Fruit fly (Drosophila melanogaster): ENCODE data around the gene oaf.

The oaf gene

dm6 chr2L:2467722-2468372 is 24.9 kb upstream of the oaf start:
- TF ChIP-seq Sin3A (optimal IDR thresholded peaks at IDR 0.05) (no peak), ttk (optimal IDR thresholded peaks at IDR 0.05) (no peak), insv (optimal IDR thresholded peaks at IDR 0.05) (no peak), h (optimal IDR thresholded peaks at IDR 0.05) (no peak), Myc (optimal IDR thresholded peaks at IDR 0.05) (no peak), psq (optimal IDR thresholded peaks at IDR 0.05) (no peak)

dm6 chr2L:2470585-2470984 is 22.2 kb upstream of the oaf start:
- TF ChIP-seq Sin3A (optimal IDR thresholded peaks at IDR 0.05): no peak

DNA sequence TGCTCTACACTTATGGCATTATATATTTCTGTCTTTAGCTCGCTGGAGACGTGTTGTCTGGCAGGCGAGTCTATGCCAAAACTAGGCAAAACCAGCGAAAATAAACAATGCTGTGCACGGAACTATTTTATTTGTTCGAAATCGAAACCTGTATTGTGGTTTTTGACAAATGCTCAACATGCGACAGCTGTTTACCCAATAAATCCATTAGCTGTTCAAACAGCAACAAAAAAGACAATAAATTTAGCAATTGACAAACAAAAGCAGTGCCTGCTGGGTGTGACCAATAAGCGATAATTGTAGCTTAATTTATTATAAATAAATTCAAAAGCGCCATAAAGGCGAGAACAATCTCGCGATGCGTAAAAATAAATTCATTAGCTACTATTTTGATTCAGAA is 20.0 kb upstream of the oaf start:
- TF ChIP-seq Myc (optimal IDR thresholded peaks at IDR 0.05) (no peak), psq (optimal IDR thresholded peaks at IDR 0.05) (no peak), insv (optimal IDR thresholded peaks at IDR 0.05) (no peak), ttk (optimal IDR thresholded peaks at IDR 0.05) (no peak), h (optimal IDR thresholded peaks at IDR 0.05) (no peak), Sin3A (optimal IDR thresholded peaks at IDR 0.05) (no peak)

DNA sequence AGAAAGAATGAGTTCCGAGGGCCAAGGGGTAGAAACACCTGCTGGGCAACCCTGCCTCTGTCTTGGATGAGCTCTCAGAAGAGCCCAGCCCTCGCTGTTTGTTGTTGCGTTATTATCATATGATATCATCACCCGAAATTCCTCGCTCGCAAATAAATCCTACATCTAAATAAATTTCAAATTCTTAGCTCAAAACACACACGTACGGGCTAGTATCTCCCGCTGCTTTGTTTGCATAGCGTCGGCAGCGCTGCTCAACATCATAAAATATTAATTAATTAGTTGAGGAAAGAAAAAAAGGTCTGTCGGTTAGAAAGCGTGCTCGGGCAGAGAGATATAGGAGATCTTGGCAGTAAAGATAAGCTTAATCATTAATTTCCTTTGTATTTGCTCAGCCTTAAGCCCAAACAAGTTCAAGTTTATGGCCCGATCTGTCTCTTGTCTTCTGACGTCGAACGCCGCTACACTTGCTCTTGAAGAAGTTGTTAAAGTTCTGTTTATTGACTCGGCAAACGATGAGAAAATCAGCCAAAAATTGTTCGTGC is 18.8 kb upstream of the oaf start:
- TF ChIP-seq Sin3A (optimal IDR thresholded peaks at IDR 0.05): no peak
- no peak for TF ChIP-seq ttk (optimal IDR thresholded peaks at IDR 0.05)
- no peak for TF ChIP-seq h (optimal IDR thresholded peaks at IDR 0.05)
- no peak for TF ChIP-seq psq (optimal IDR thresholded peaks at IDR 0.05)
- no peak for TF ChIP-seq Myc (optimal IDR thresholded peaks at IDR 0.05)
- TF ChIP-seq insv (optimal IDR thresholded peaks at IDR 0.05): no peak

DNA sequence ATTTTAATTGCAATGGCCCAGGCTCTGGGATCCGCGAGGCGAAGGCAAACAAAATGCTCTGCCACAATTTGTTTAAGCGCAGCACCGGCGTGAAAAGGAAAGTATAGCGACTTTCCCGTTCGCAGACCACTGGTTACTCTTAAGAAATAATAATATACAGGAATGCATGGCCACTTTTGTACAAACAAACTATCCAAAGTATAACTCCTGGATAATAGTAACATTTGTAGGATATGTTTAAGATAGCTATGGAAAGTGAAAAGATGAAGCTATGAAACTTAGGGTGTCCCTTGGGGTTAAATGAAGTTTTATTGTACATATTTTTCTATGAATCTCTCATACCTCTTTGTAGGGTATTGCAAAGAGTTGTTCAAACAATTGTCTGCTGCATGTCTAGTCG is 14.4 kb upstream of the oaf start:
- TF ChIP-seq h (optimal IDR thresholded peaks at IDR 0.05): no peak
- no peak for TF ChIP-seq psq (optimal IDR thresholded peaks at IDR 0.05)

DNA sequence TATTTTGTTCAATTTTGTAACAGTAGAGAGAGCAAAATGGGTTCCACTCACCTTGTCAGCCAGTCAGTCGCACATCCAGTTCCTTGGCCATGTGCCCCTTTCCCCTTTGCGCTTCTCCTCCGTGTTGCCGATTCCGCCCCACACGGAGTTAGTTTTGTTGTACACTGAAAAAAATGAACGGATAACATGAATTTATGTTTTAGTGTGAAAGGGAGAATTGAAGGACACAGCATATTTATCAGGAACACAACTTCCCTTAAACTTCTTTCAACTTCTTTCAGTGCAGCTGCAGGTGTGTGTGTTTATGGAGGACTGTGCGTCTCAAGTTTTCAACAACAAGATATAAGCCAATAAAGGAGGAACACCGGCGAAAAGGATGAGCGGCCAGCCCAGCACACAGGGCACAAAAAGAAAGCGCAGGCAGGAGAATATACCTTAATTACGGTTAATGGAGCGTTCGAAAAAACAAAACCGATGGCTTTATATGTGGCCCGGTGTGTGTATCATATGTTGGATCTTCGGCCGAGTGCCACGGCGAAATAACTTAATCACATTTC is 11.5 kb upstream of the oaf start:
- TF ChIP-seq Sin3A (optimal IDR thresholded peaks at IDR 0.05): no peak

DNA sequence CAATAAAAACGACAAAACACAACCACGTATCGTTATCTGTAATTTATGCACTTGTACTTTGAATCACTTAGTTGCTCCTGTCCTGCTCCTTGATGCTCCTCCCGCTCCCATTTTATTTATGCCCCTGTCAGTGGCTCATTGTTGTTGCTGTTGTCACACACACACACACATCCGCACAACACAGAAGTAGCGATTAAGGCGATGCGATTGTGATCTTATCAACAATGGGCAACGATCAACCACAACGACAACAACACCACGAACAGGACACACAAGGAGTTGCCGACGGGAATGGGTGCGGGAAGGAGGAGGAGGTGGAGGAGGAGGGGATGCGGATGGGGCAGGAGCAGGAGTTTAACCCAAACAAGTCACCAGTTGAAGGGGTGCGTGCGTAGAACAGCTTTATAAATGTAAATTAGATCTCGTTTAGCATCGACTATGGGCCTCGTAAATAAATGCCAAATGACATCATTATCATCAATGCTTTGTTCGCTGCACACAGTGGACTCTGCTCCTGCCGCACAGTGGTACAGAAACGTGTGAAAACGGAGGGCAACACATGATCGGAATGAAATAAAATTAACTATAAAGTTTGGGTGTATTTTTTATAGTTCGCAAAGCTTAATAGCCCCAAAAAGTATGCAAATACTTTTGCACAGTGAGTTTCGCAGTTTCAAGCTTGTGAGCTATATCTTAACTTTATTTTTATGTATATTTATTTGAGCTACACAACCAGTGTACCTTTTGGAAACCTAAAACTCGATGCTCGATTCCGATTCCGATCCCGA is 8.8 kb upstream of the oaf start:
- no peak for TF ChIP-seq insv (optimal IDR thresholded peaks at IDR 0.05)
- TF ChIP-seq Myc (optimal IDR thresholded peaks at IDR 0.05): no peak
- no peak for TF ChIP-seq ttk (optimal IDR thresholded peaks at IDR 0.05)
- TF ChIP-seq Sin3A (optimal IDR thresholded peaks at IDR 0.05): no peak
- TF ChIP-seq psq (optimal IDR thresholded peaks at IDR 0.05): no peak
- no peak for TF ChIP-seq h (optimal IDR thresholded peaks at IDR 0.05)

DNA sequence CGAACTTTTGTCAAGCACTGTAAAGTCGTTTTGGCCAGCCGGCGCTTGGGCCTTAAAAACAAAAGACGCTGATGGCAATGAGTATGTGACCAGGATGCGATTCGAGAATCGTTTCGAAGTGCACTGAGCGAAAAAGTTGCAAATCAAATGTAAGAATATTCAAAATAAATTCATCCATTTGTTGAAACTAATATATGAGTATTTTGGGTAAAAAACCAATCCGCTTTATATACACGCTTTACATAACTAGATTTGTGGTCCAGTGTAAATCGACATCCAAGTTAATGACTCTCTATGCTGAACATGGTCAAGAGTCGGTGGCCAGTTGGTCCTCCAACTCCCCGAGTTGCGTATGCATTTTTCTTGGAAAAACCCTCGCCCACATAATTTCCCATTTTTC is 7.5 kb upstream of the oaf start:
- no peak for TF ChIP-seq Sin3A (optimal IDR thresholded peaks at IDR 0.05)
- TF ChIP-seq Myc (optimal IDR thresholded peaks at IDR 0.05): no peak
- no peak for TF ChIP-seq insv (optimal IDR thresholded peaks at IDR 0.05)
- no peak for TF ChIP-seq psq (optimal IDR thresholded peaks at IDR 0.05)
- TF ChIP-seq h (optimal IDR thresholded peaks at IDR 0.05): no peak
- no peak for TF ChIP-seq ttk (optimal IDR thresholded peaks at IDR 0.05)

DNA sequence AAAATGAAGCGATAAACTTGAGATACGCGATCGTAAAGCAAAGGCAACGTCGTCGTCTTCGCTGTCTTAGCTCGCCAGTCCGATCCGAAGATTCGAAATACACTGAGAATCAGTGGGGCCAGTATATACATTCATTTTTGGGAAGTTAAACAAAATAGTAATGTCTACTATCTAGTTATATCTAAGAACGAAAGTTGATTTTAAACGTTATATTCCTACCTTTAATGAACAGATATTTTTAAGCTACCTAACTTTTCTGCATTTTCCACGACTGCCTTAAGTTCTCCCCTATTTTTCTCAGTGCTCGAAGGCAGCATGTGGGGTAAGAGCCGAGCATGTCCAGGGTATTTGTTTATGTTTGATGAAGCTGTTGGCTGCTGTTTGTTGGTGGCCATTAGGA is 5.9 kb upstream of the oaf start:
- TF ChIP-seq h (optimal IDR thresholded peaks at IDR 0.05) (no peak), psq (optimal IDR thresholded peaks at IDR 0.05) (no peak), insv (optimal IDR thresholded peaks at IDR 0.05) (no peak), Myc (optimal IDR thresholded peaks at IDR 0.05) (no peak), Sin3A (optimal IDR thresholded peaks at IDR 0.05) (no peak), ttk (optimal IDR thresholded peaks at IDR 0.05) (no peak)

DNA sequence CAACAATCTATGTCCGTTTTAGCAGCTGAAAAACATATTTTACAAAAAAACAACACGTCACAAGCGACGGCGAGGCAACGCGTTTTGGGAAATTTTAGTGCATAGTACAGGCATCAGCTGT is 324 bp upstream of the oaf start, which contains the start of gene Slh:
Gene Slh, minus strand, starts transcription at position 101 of the 121 bp plus-strand sequence.
- TF ChIP-seq psq (optimal IDR thresholded peaks at IDR 0.05): no peak
- no peak for TF ChIP-seq Sin3A (optimal IDR thresholded peaks at IDR 0.05)
- TF ChIP-seq insv (optimal IDR thresholded peaks at IDR 0.05): no peak
- TF ChIP-seq Myc (optimal IDR thresholded peaks at IDR 0.05): no peak

dm6 chr2L:2494515-2495098 is 1.9 kb downstream of the oaf start:
- no peak for TF ChIP-seq insv (optimal IDR thresholded peaks at IDR 0.05)
- TF ChIP-seq h (optimal IDR thresholded peaks at IDR 0.05): no peak

- TF ChIP-seq ttk (optimal IDR thresholded peaks at IDR 0.05) (no peak), Myc (optimal IDR thresholded peaks at IDR 0.05) (no peak), h (optimal IDR thresholded peaks at IDR 0.05) (no peak), insv (optimal IDR thresholded peaks at IDR 0.05) (no peak)
Observed at dm6 chr2L:2501823-2502222, 9.1 kb downstream of the oaf start.

dm6 chr2L:2517937-2518336 is 25.2 kb downstream of the oaf start, which contains the start of gene CG3528:
CG3528 (minus strand) TSS chr2L:2518037.
- TF ChIP-seq Sin3A (optimal IDR thresholded peaks at IDR 0.05) (no peak), Myc (optimal IDR thresholded peaks at IDR 0.05) (no peak), insv (optimal IDR thresholded peaks at IDR 0.05) (no peak)

All from Kc167 (cell line).